Worm (Caenorhabditis elegans) whole organism, mixed stage, embryonic: ENCODE results near the gene fip-4.

Source experiments
- bed-3 ChIP-seq: fragments of 200-800 bp; sonication (Bioruptor generic); optimal IDR thresholded peaks from 3 replicates; lab custom pipeline; 2018; ENCODE audit warnings: mild to moderate bottlenecking, missing genetic modification characterization, moderate library complexity, missing compliant biosample characterization
- blmp-1 ChIP-seq: fragments of 150-350 bp; optimal IDR thresholded peaks from 2 replicates; lab custom pipeline; 2014; ENCODE audit warnings: missing biosample characterization, missing genetic modification characterization
- ceh-39 ChIP-seq: fragments of 150-350 bp; optimal IDR thresholded peaks from 2 replicates; lab custom pipeline; 2014; ENCODE audit warnings: missing biosample characterization, missing genetic modification characterization
- ceh-83 ChIP-seq: fragments of 200-800 bp; sonication (Bioruptor generic); optimal IDR thresholded peaks from 2 replicates; lab custom pipeline; 2018; ENCODE audit warnings: mild to moderate bottlenecking, missing genetic modification characterization, missing compliant biosample characterization
- ces-1 ChIP-seq: fragments of 150-350 bp; optimal IDR thresholded peaks from 2 replicates; lab custom pipeline; 2014; ENCODE audit warnings: missing biosample characterization, missing genetic modification reagents, missing genetic modification characterization
- drap-1 ChIP-seq: fragments of 200-800 bp; sonication (Bioruptor generic); optimal IDR thresholded peaks from 3 replicates; lab custom pipeline; 2018; ENCODE audit warnings: mild to moderate bottlenecking, missing genetic modification characterization, missing compliant biosample characterization
- elt-1 ChIP-seq: sonication (generic microtip); optimal IDR thresholded peaks from 2 replicates; lab custom pipeline; 2017; ENCODE audit warnings: missing genetic modification characterization, mild to moderate bottlenecking, missing compliant biosample characterization, antibody characterized with exemption, moderate library complexity, borderline replicate concordance; ENCODE audit not compliant: insufficient read depth
- elt-3 ChIP-seq: fragments of 150-350 bp; optimal IDR thresholded peaks from 2 replicates; lab custom pipeline; 2014; ENCODE audit warnings: missing biosample characterization, missing genetic modification characterization
- flh-1 ChIP-seq: fragments of 200-800 bp; sonication (Bioruptor generic); optimal IDR thresholded peaks from 2 replicates; lab custom pipeline; 2018; ENCODE audit warnings: mild to moderate bottlenecking, missing genetic modification characterization, moderate library complexity, missing compliant biosample characterization
- ham-2 ChIP-seq: fragments of 200-800 bp; sonication (Bioruptor generic); optimal IDR thresholded peaks from 2 replicates; lab custom pipeline; 2018; ENCODE audit warnings: mild to moderate bottlenecking, missing genetic modification characterization, missing compliant biosample characterization
- hlh-1 ChIP-seq: fragments of 150-350 bp; optimal IDR thresholded peaks from 2 replicates; lab custom pipeline; 2014; ENCODE audit warnings: missing biosample characterization, missing genetic modification reagents, missing genetic modification characterization
- lin-13 ChIP-seq: fragments of 150-350 bp; optimal IDR thresholded peaks from 2 replicates; lab custom pipeline; 2014; ENCODE audit warnings: missing biosample characterization, missing genetic modification characterization
- lin-32 ChIP-seq: fragments of 200-800 bp; sonication (Bioruptor generic); optimal IDR thresholded peaks from 2 replicates; lab custom pipeline; 2018; ENCODE audit warnings: mild to moderate bottlenecking, missing genetic modification characterization, missing compliant biosample characterization
- lsy-2 ChIP-seq: fragments of 150-350 bp; optimal IDR thresholded peaks from 2 replicates; lab custom pipeline; 2014; ENCODE audit warnings: missing biosample characterization, missing genetic modification characterization
- mep-1 ChIP-seq: fragments of 150-350 bp; optimal IDR thresholded peaks from 2 replicates; lab custom pipeline; 2017; ENCODE audit warnings: missing biosample characterization, missing genetic modification reagents, missing genetic modification characterization, inconsistent platforms
- mls-2 ChIP-seq: sonication (generic microtip); optimal IDR thresholded peaks from 2 replicates; lab custom pipeline; 2016; ENCODE audit warnings: mild to moderate bottlenecking, missing genetic modification characterization, moderate library complexity, missing compliant biosample characterization
- nhr-2 ChIP-seq: fragments of 150-350 bp; optimal IDR thresholded peaks from 2 replicates; lab custom pipeline; 2014; ENCODE audit warnings: missing biosample characterization, missing genetic modification characterization
- nhr-237 ChIP-seq: fragments of 150-350 bp; optimal IDR thresholded peaks from 2 replicates; lab custom pipeline; 2014; ENCODE audit warnings: missing biosample characterization, missing genetic modification characterization
- nhr-28 ChIP-seq: fragments of 150-350 bp; optimal IDR thresholded peaks from 2 replicates; lab custom pipeline; 2014; ENCODE audit warnings: missing biosample characterization, missing genetic modification characterization
- nhr-76 ChIP-seq: sonication (generic microtip); optimal IDR thresholded peaks from 2 replicates; lab custom pipeline; 2017; ENCODE audit warnings: missing biosample characterization, missing genetic modification characterization
- pha-4 ChIP-seq: fragments of 150-350 bp; optimal IDR thresholded peaks from 2 replicates; lab custom pipeline; 2018; ENCODE audit warnings: missing biosample characterization, missing genetic modification reagents, missing genetic modification characterization
- sem-2 ChIP-seq: fragments of 200-800 bp; sonication (Bioruptor generic); optimal IDR thresholded peaks from 2 replicates; lab custom pipeline; 2018; ENCODE audit warnings: mild to moderate bottlenecking, missing genetic modification characterization, missing compliant biosample characterization
- snpc-4 ChIP-seq: fragments of 150-350 bp; optimal IDR thresholded peaks from 2 replicates; lab custom pipeline; 2014; ENCODE audit warnings: missing biosample characterization, missing genetic modification characterization
- sptf-1 ChIP-seq: sonication (generic microtip); optimal IDR thresholded peaks from 2 replicates; lab custom pipeline; 2017; ENCODE audit warnings: mild to moderate bottlenecking, missing genetic modification characterization, moderate library complexity, missing compliant biosample characterization
- unc-120 ChIP-seq: sonication (generic microtip); optimal IDR thresholded peaks from 2 replicates; lab custom pipeline; 2017; ENCODE audit warnings: missing genetic modification characterization, missing compliant biosample characterization; ENCODE audit not compliant: poor library complexity, severe bottlenecking
- unc-39 ChIP-seq: fragments of 150-350 bp; optimal IDR thresholded peaks from 2 replicates; lab custom pipeline; 2014; ENCODE audit warnings: missing biosample characterization, missing genetic modification characterization
- unc-62 ChIP-seq: fragments of 150-350 bp; optimal IDR thresholded peaks from 2 replicates; lab custom pipeline; 2014; ENCODE audit warnings: missing biosample characterization, missing genetic modification reagents, missing genetic modification characterization
- zip-8 ChIP-seq: fragments of 150-350 bp; optimal IDR thresholded peaks from 2 replicates; lab custom pipeline; 2014; ENCODE audit warnings: missing biosample characterization, missing genetic modification characterization
- ztf-11 ChIP-seq: fragments of 150-350 bp; optimal IDR thresholded peaks from 2 replicates; lab custom pipeline; 2014; ENCODE audit warnings: missing biosample characterization, missing genetic modification characterization

The fip-4 gene

ce11 chrV:8653080-8653821, 42.2 kb upstream of the fip-4 start:
- TF ChIP-seq zip-8 (tag; lab: Kevin White, UChicago) (no peak), unc-62 (GFP tag; lab: Kevin White, UChicago) (peak; percentile 41)

ce11 chrV:8652177-8652576, 41.1 kb upstream of the fip-4 start:
- no peak for TF ChIP-seq lin-13 (tag; lab: Kevin White, UChicago)
- TF ChIP-seq ceh-39 (tag; lab: Kevin White, UChicago) = no peak
- TF ChIP-seq elt-1 (tag; lab: Kevin White, UChicago) = no peak
- TF ChIP-seq mep-1 (tag; lab: Kevin White, UChicago) = no peak
- no peak for TF ChIP-seq mls-2 (tag; lab: Kevin White, UChicago)
- no peak for TF ChIP-seq snpc-4
- TF ChIP-seq flh-1 (GFP tag; lab: Kevin White, UChicago) = no peak
- TF ChIP-seq ham-2 (GFP tag; lab: Kevin White, UChicago) = no peak
- no peak for TF ChIP-seq drap-1 (GFP tag; lab: Kevin White, UChicago)
- TF ChIP-seq lsy-2 (tag; lab: Kevin White, UChicago) = no peak
- no peak for TF ChIP-seq blmp-1 (tag; lab: Kevin White, UChicago)
- TF ChIP-seq unc-120 (tag; lab: Kevin White, UChicago) = no peak
- no peak for TF ChIP-seq sem-2

ce11 chrV:8651007-8651711, 40.1 kb upstream of the fip-4 start:
- no peak for TF ChIP-seq sptf-1 (tag; lab: Kevin White, UChicago)
- TF ChIP-seq nhr-76 (tag; lab: Kevin White, UChicago) = no peak
- TF ChIP-seq lsy-2 (tag; lab: Kevin White, UChicago) = no peak
- no peak for TF ChIP-seq unc-62 (GFP tag; lab: Kevin White, UChicago)
- no peak for TF ChIP-seq nhr-28
- TF ChIP-seq bed-3 (GFP tag; lab: Kevin White, UChicago) = no peak
- TF ChIP-seq hlh-1 (tag; lab: Kevin White, UChicago) = no peak
- TF ChIP-seq nhr-237 = no peak
- no peak for TF ChIP-seq ceh-39 (tag; lab: Kevin White, UChicago)
- no peak for TF ChIP-seq ceh-83 (GFP tag; lab: Kevin White, UChicago)
- TF ChIP-seq sem-2 = no peak

ce11 chrV:8650365-8650764, 39.3 kb upstream of the fip-4 start:
- TF ChIP-seq drap-1 (GFP tag; lab: Kevin White, UChicago) = no peak
- no peak for TF ChIP-seq bed-3 (GFP tag; lab: Kevin White, UChicago)
- TF ChIP-seq elt-1 (tag; lab: Kevin White, UChicago) = no peak
- TF ChIP-seq lin-32 (GFP tag; lab: Kevin White, UChicago) = no peak
- no peak for TF ChIP-seq snpc-4
- no peak for TF ChIP-seq unc-62 (GFP tag; lab: Kevin White, UChicago)
- TF ChIP-seq ztf-11 = no peak
- no peak for TF ChIP-seq nhr-28
- TF ChIP-seq unc-120 (tag; lab: Kevin White, UChicago) = no peak
- no peak for TF ChIP-seq nhr-76 (tag; lab: Kevin White, UChicago)
- no peak for TF ChIP-seq hlh-1 (tag; lab: Kevin White, UChicago)
- TF ChIP-seq zip-8 (tag; lab: Kevin White, UChicago) = no peak
- no peak for TF ChIP-seq lin-13 (tag; lab: Kevin White, UChicago)
- no peak for TF ChIP-seq nhr-2 (tag; lab: Kevin White, UChicago)
- TF ChIP-seq sem-2 = no peak
- no peak for TF ChIP-seq elt-3 (tag; lab: Kevin White, UChicago)
- no peak for TF ChIP-seq sptf-1 (tag; lab: Kevin White, UChicago)
- no peak for TF ChIP-seq pha-4 (tag; lab: Kevin White, UChicago)
- no peak for TF ChIP-seq ceh-39 (tag; lab: Kevin White, UChicago)
- TF ChIP-seq, all 35 proteins: peak for 0

ce11 chrV:8648251-8648650, 37.2 kb upstream of the fip-4 start:
- TF ChIP-seq unc-39 (tag; lab: Kevin White, UChicago) (no peak), pha-4 (tag; lab: Kevin White, UChicago) (no peak), unc-62 (GFP tag; lab: Kevin White, UChicago) (no peak), mep-1 (tag; lab: Kevin White, UChicago) (no peak), bed-3 (GFP tag; lab: Kevin White, UChicago) (no peak), sem-2 (no peak), ces-1 (GFP tag; lab: Kevin White, UChicago) (no peak), nhr-2 (tag; lab: Kevin White, UChicago) (no peak), ham-2 (GFP tag; lab: Kevin White, UChicago) (no peak), drap-1 (GFP tag; lab: Kevin White, UChicago) (no peak), ceh-83 (GFP tag; lab: Kevin White, UChicago) (no peak), nhr-28 (no peak), nhr-76 (tag; lab: Kevin White, UChicago) (no peak), ceh-39 (tag; lab: Kevin White, UChicago) (no peak)
